Fruit fly (Drosophila melanogaster) whole organism, embryonic: ENCODE results near the gene CG42763.

Experiments
- Aef1 ChIP-seq: fragments of 200-800 bp; sonication (Bioruptor generic); IDR thresholded peaks from 3 replicates; pipeline ENCODE4 v1.3.6; 2022; ENCODE audit warnings: missing biosample characterization, missing genetic modification characterization
- Atf6 ChIP-seq: fragments of 200-800 bp; sonication (Bioruptor generic); IDR thresholded peaks from 2 replicates; pipeline ENCODE4 v1.3.6; 2022; ENCODE audit warnings: missing biosample characterization, missing genetic modification characterization
- B-H2 ChIP-seq: fragments of 200-800 bp; sonication (Bioruptor generic); optimal IDR thresholded peaks from 2 replicates; lab custom pipeline; 2018; ENCODE audit warnings: missing biosample characterization, mild to moderate bottlenecking, missing genetic modification characterization
- Bteb2 ChIP-seq: fragments of 200-800 bp; sonication (Bioruptor generic); optimal IDR thresholded peaks from 2 replicates; lab custom pipeline; 2016; ENCODE audit warnings: missing biosample characterization, missing genetic modification characterization
- CG10543 ChIP-seq: fragments of 200-800 bp; sonication (Bioruptor generic); optimal IDR thresholded peaks from 3 replicates; lab custom pipeline; 2017; ENCODE audit warnings: missing biosample characterization, mild to moderate bottlenecking, missing genetic modification characterization, moderate library complexity
- CG12744 ChIP-seq: fragments of 200-800 bp; sonication (Bioruptor generic); optimal IDR thresholded peaks from 2 replicates; lab custom pipeline; 2016; ENCODE audit warnings: missing biosample characterization, missing genetic modification characterization
- CG13424 ChIP-seq: fragments of 200-800 bp; sonication (Bioruptor generic); optimal IDR thresholded peaks from 2 replicates; lab custom pipeline; 2019; ENCODE audit warnings: missing biosample characterization, mild to moderate bottlenecking, missing genetic modification characterization, moderate library complexity
- CG13624 ChIP-seq: fragments of 200-800 bp; sonication (Bioruptor generic); optimal IDR thresholded peaks from 2 replicates; lab custom pipeline; 2016; ENCODE audit warnings: missing biosample characterization, missing genetic modification characterization
- CG15479 ChIP-seq: fragments of 200-800 bp; sonication (Bioruptor generic); optimal IDR thresholded peaks from 3 replicates; lab custom pipeline; 2019; ENCODE audit warnings: missing biosample characterization, mild to moderate bottlenecking, missing genetic modification characterization, moderate library complexity
- CG2116 ChIP-seq: fragments of 200-800 bp; sonication (Bioruptor generic); optimal IDR thresholded peaks from 3 replicates; lab custom pipeline; 2018; ENCODE audit warnings: missing biosample characterization, mild to moderate bottlenecking, missing genetic modification characterization
- CG30020 ChIP-seq: fragments of 200-800 bp; optimal IDR thresholded peaks from 2 replicates; lab custom pipeline; 2019; ENCODE audit warnings: missing biosample characterization, mild to moderate bottlenecking, missing genetic modification characterization, moderate library complexity
- CG30431 ChIP-seq: fragments of 200-800 bp; sonication (Bioruptor generic); optimal IDR thresholded peaks from 2 replicates; lab custom pipeline; 2017; ENCODE audit warnings: missing biosample characterization, missing genetic modification characterization
- CG3065 ChIP-seq: fragments of 200-800 bp; sonication (Bioruptor generic); optimal IDR thresholded peaks from 2 replicates; lab custom pipeline; 2016; ENCODE audit warnings: missing biosample characterization, missing genetic modification characterization
- CG4854 ChIP-seq: fragments of 200-800 bp; sonication (Bioruptor generic); optimal IDR thresholded peaks from 2 replicates; lab custom pipeline; 2016; ENCODE audit warnings: missing biosample characterization, missing genetic modification characterization, inconsistent platforms
- CG7963 ChIP-seq: fragments of 200-800 bp; sonication (Bioruptor generic); IDR thresholded peaks from 3 replicates; pipeline ENCODE4 v1.3.6; 2022; ENCODE audit warnings: missing biosample characterization, missing genetic modification characterization; ENCODE audit not compliant: partially characterized antibody
- CG8478 ChIP-seq: fragments of >200 bp; optimal IDR thresholded peaks from 2 replicates; lab custom pipeline; 2018
- CG9876 ChIP-seq: fragments of 200-800 bp; sonication (Bioruptor generic); optimal IDR thresholded peaks from 2 replicates; lab custom pipeline; 2016; ENCODE audit warnings: missing biosample characterization, missing genetic modification characterization
- CTCF ChIP-seq: fragments of 200-800 bp; sonication (Bioruptor generic); optimal IDR thresholded peaks from 2 replicates; lab custom pipeline; 2017; ENCODE audit warnings: missing biosample characterization, mild to moderate bottlenecking, missing genetic modification characterization, moderate library complexity
- Chrac-16 ChIP-seq: fragments of 200-800 bp; sonication (Bioruptor generic); optimal IDR thresholded peaks from 3 replicates; lab custom pipeline; 2016; ENCODE audit warnings: missing biosample characterization, missing genetic modification characterization
- Doc2 ChIP-seq: fragments of 200-800 bp; sonication (Bioruptor generic); IDR thresholded peaks from 2 replicates; pipeline ENCODE4 v1.3.6; 2022; ENCODE audit warnings: missing biosample characterization, missing genetic modification characterization
- E2f1 ChIP-seq: fragments of 200-800 bp; sonication (Bioruptor generic); IDR thresholded peaks from 2 replicates; pipeline ENCODE4 v1.3.6; 2022; ENCODE audit warnings: missing biosample characterization, missing genetic modification characterization
- E2f2 ChIP-seq: fragments of 200-800 bp; sonication (Bioruptor generic); IDR thresholded peaks from 2 replicates; pipeline ENCODE4 v1.3.6; 2022; ENCODE audit warnings: missing biosample characterization, missing genetic modification characterization
- Ets97D ChIP-seq: fragments of 200-800 bp; sonication (Bioruptor generic); optimal IDR thresholded peaks from 3 replicates; lab custom pipeline; 2016; ENCODE audit warnings: missing biosample characterization, missing genetic modification characterization
- H15 ChIP-seq: fragments of 200-800 bp; sonication (Bioruptor generic); IDR thresholded peaks from 3 replicates; pipeline ENCODE4 v1.3.6; 2022; ENCODE audit warnings: missing biosample characterization, missing genetic modification characterization
- H2.0 ChIP-seq: fragments of 200-800 bp; sonication (Bioruptor generic); IDR thresholded peaks from 2 replicates; pipeline ENCODE4 v1.3.6; 2022; ENCODE audit warnings: missing biosample characterization, missing genetic modification characterization
- HmgZ ChIP-seq: fragments of 200-800 bp; sonication (Bioruptor generic); optimal IDR thresholded peaks from 2 replicates; lab custom pipeline; 2018; ENCODE audit warnings: missing biosample characterization, mild to moderate bottlenecking, missing genetic modification characterization
- Hr78 ChIP-seq, 2 experiments: fragments of 200-800 bp in 1 of 2; fragments of >200 bp in 1 of 2; sonication (Bioruptor generic) in 1 of 2; optimal IDR thresholded peaks; 2 replicates each; lab custom pipeline; 2017 to 2019; ENCODE audit warnings: missing biosample characterization in 2 of 2, missing genetic modification characterization in 2 of 2, mild to moderate bottlenecking in 1 of 2, moderate library complexity in 1 of 2
- Jarid2 ChIP-seq: fragments of 200-800 bp; sonication (Bioruptor generic); optimal IDR thresholded peaks from 3 replicates; lab custom pipeline; 2017; ENCODE audit warnings: mild to moderate bottlenecking, missing biosample characterization, missing genetic modification reagents, missing genetic modification characterization
- MESR4 ChIP-seq: fragments of 200-800 bp; sonication (Bioruptor generic); optimal IDR thresholded peaks from 2 replicates; lab custom pipeline; 2018; ENCODE audit warnings: missing biosample characterization, mild to moderate bottlenecking, missing genetic modification characterization, moderate library complexity
- Med ChIP-seq: fragments of 200-800 bp; sonication (Bioruptor generic); peaks from one replicate; lab custom pipeline; 2016; ENCODE audit warnings: missing biosample characterization, missing genetic modification characterization, mild to moderate bottlenecking, inconsistent platforms, moderate library complexity
- NfI ChIP-seq: fragments of 200-800 bp; sonication (Bioruptor generic); optimal IDR thresholded peaks from 3 replicates; lab custom pipeline; 2018; ENCODE audit warnings: missing biosample characterization, mild to moderate bottlenecking, missing genetic modification characterization, moderate library complexity
- Stat92E ChIP-seq, 3 experiments: fragments of >200 bp in 2 of 3; fragments of 200-800 bp in 1 of 3; sonication (Bioruptor generic) in 1 of 3; optimal IDR thresholded peaks; 2 replicates each; lab custom pipeline; 2017 to 2019; ENCODE audit warnings: missing biosample characterization in 3 of 3, missing genetic modification characterization in 3 of 3, mild to moderate bottlenecking in 1 of 3, moderate library complexity in 1 of 3
- ac ChIP-seq: fragments of 200-800 bp; sonication (Bioruptor generic); optimal IDR thresholded peaks from 3 replicates; lab custom pipeline; 2017; ENCODE audit warnings: missing biosample characterization, mild to moderate bottlenecking, missing genetic modification characterization
- ash1 ChIP-seq: fragments of 200-800 bp; sonication (Bioruptor generic); optimal IDR thresholded peaks from 2 replicates; lab custom pipeline; 2018; ENCODE audit warnings: missing biosample characterization, mild to moderate bottlenecking, missing genetic modification characterization
- ato ChIP-seq: fragments of 200-800 bp; sonication (Bioruptor generic); IDR thresholded peaks from 2 replicates; pipeline ENCODE4 v1.3.6; 2022; ENCODE audit warnings: missing biosample characterization, missing genetic modification characterization; ENCODE audit not compliant: partially characterized antibody
- bab2 ChIP-seq: fragments of 200-800 bp; sonication (Bioruptor generic); optimal IDR thresholded peaks from 2 replicates; lab custom pipeline; 2016; ENCODE audit warnings: missing biosample characterization, missing genetic modification characterization
- bsh ChIP-seq, 2 experiments: fragments of 200-800 bp; sonication (Bioruptor generic); optimal IDR thresholded peaks; 2 replicates each; lab custom pipeline; 2017 to 2018; ENCODE audit warnings: mild to moderate bottlenecking in 2 of 2, missing biosample characterization in 2 of 2, missing genetic modification characterization in 2 of 2, moderate library complexity in 1 of 2
- chinmo ChIP-seq: fragments of 200-800 bp; sonication (Bioruptor generic); IDR thresholded peaks from 4 replicates; pipeline ENCODE4 v1.3.6; 2022; ENCODE audit warnings: missing biosample characterization, missing genetic modification characterization; ENCODE audit not compliant: partially characterized antibody
- corto ChIP-seq: fragments of 200-800 bp; sonication (Bioruptor generic); optimal IDR thresholded peaks from 2 replicates; lab custom pipeline; 2016; ENCODE audit warnings: missing biosample characterization, mild to moderate bottlenecking, missing genetic modification characterization, moderate library complexity
- ewg ChIP-seq: fragments of 200-800 bp; sonication (Bioruptor generic); optimal IDR thresholded peaks from 3 replicates; lab custom pipeline; 2017; ENCODE audit warnings: mild to moderate bottlenecking, missing biosample characterization, missing genetic modification reagents, missing genetic modification characterization
- gce ChIP-seq: fragments of 200-800 bp; sonication (Bioruptor generic); IDR thresholded peaks from 3 replicates; pipeline ENCODE4 v1.3.6; 2022; ENCODE audit warnings: missing biosample characterization, missing genetic modification characterization
- gfzf ChIP-seq: fragments of 200-800 bp; sonication (Bioruptor generic); optimal IDR thresholded peaks from 2 replicates; lab custom pipeline; 2016; ENCODE audit warnings: missing biosample characterization, mild to moderate bottlenecking, missing genetic modification characterization, moderate library complexity
- lilli ChIP-seq: fragments of 200-800 bp; sonication (Bioruptor generic); optimal IDR thresholded peaks from 3 replicates; lab custom pipeline; 2016; ENCODE audit warnings: missing biosample characterization, missing genetic modification characterization
- pros ChIP-seq: fragments of 200-800 bp; sonication (Bioruptor generic); optimal IDR thresholded peaks from 3 replicates; lab custom pipeline; 2019; ENCODE audit warnings: missing biosample characterization, mild to moderate bottlenecking, missing genetic modification characterization, moderate library complexity
- sens ChIP-seq: fragments of 200-800 bp; sonication (Bioruptor generic); peaks from one replicate; lab custom pipeline; 2016; ENCODE audit warnings: missing biosample characterization, missing genetic modification characterization
- slbo ChIP-seq: fragments of 200-800 bp; sonication (Bioruptor generic); IDR thresholded peaks from 2 replicates; pipeline ENCODE4 v1.3.6; 2022; ENCODE audit warnings: missing biosample characterization, missing genetic modification characterization
- stwl ChIP-seq: fragments of 200-800 bp; sonication (Bioruptor generic); optimal IDR thresholded peaks from 3 replicates; lab custom pipeline; 2018; ENCODE audit warnings: missing biosample characterization, mild to moderate bottlenecking, missing genetic modification characterization, moderate library complexity
- tgo ChIP-seq: fragments of 200-800 bp; sonication (Bioruptor generic); IDR thresholded peaks from 3 replicates; pipeline ENCODE4 v1.3.6; 2022; ENCODE audit warnings: missing biosample characterization, missing genetic modification characterization
- tll ChIP-seq, 2 experiments: fragments of 200-800 bp in 1 of 2; fragments of >200 bp in 1 of 2; sonication (Bioruptor generic) in 1 of 2; optimal IDR thresholded peaks; 2 replicates each; lab custom pipeline; 2017 to 2019; ENCODE audit warnings: missing biosample characterization in 2 of 2, missing genetic modification characterization in 2 of 2, mild to moderate bottlenecking in 1 of 2, moderate library complexity in 1 of 2
- trem ChIP-seq: fragments of 200-800 bp; optimal IDR thresholded peaks from 3 replicates; lab custom pipeline; 2019; ENCODE audit warnings: missing biosample characterization, mild to moderate bottlenecking, missing genetic modification characterization, moderate library complexity
- wdn ChIP-seq: fragments of 200-800 bp; sonication (Bioruptor generic); IDR thresholded peaks from 2 replicates; pipeline ENCODE4 v1.3.6; 2022; ENCODE audit warnings: missing biosample characterization, missing genetic modification characterization

Gene CG42763

DNA sequence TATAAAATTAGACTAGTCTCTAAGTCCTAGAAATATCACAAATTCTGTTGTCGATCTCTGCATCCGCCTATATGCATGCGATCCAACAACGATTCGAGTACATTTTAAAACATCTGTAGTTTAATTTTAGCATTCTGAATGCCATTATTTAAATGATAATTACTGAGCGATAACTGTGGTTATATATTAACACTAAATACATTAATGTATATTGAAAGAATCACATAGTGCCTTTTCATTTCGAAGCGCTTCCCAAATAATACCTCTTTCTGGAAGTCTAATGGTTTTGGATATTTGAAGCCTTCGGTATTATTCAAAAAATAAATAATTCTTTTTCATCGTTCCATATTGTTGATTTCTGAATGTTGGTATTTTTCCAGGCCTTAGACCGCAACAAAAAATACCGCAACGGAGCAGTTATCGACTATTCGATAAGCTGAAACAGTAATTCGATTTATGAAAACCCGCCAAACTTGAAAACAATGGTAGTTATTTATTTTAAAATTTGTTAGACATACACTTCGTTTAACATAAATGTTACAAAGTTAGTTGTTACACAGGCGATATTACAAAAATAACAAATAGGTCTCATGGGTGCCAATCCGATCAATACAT, 11.0 kb downstream of the CG42763 start:
- TF ChIP-seq NfI: no peak
- TF ChIP-seq wdn: no peak
- TF ChIP-seq Jarid2 (GFP tag; lab: Kevin White, UChicago): no peak
- TF ChIP-seq chinmo (GFP tag; lab: Robert Waterston, UW): 0 out of 4 replicates have a peak, but pooled peaks have one; percentile 20
- no peak for TF ChIP-seq Hr78 (GFP tag; optimal IDR thresholded peaks at IDR 0.05; lab: Kevin White, UChicago)
- no peak for TF ChIP-seq pros
- TF ChIP-seq ato (GFP tag; lab: Robert Waterston, UW): no peak
- TF ChIP-seq stwl (tag; lab: Kevin White, UChicago): peak; percentile 90
- no peak for TF ChIP-seq ash1
- peak; percentile 3 for TF ChIP-seq sens (GFP tag; lab: Kevin White, UChicago)
- TF ChIP-seq ewg (GFP tag; lab: Kevin White, UChicago): no peak
- TF ChIP-seq CG2116: peak; percentile 64
- TF ChIP-seq slbo: no peak
- no peak for TF ChIP-seq tgo (GFP tag; lab: Robert Waterston, UW)
- TF ChIP-seq Aef1 (GFP tag; lab: Robert Waterston, UW): no peak
- no peak for TF ChIP-seq CG30431 (GFP tag; lab: Kevin White, UChicago)
- no peak for TF ChIP-seq CG9876 (GFP tag; lab: Kevin White, UChicago)
- no peak for TF ChIP-seq CTCF (GFP tag; lab: Kevin White, UChicago)
- TF ChIP-seq Bteb2 (GFP tag; lab: Kevin White, UChicago): no peak
- TF ChIP-seq tll (GFP tag; optimal IDR thresholded peaks at IDR 0.05; lab: Kevin White, UChicago): no peak
- TF ChIP-seq CG13624 (GFP tag; lab: Kevin White, UChicago): no peak
- no peak for TF ChIP-seq CG4854
- TF ChIP-seq corto (GFP tag; lab: Kevin White, UChicago): no peak
- no peak for TF ChIP-seq bsh (GFP tag; optimal IDR thresholded peaks at IDR 0.05; lab: Kevin White, UChicago)
- no peak for TF ChIP-seq CG7963 (GFP tag; lab: Robert Waterston, UW)
- peak; percentile 66 for TF ChIP-seq Med (GFP tag; lab: Kevin White, UChicago)
- no peak for TF ChIP-seq H2.0 (GFP tag; lab: Robert Waterston, UW)
- peak; percentile 90 for TF ChIP-seq CG30020 (tag; lab: Kevin White, UChicago)
- TF ChIP-seq MESR4 (GFP tag; lab: Kevin White, UChicago): no peak
- no peak for TF ChIP-seq CG13424 (tag; lab: Kevin White, UChicago)
- TF ChIP-seq bab2 (GFP tag; lab: Kevin White, UChicago): no peak
- TF ChIP-seq HmgZ: peak; percentile 51
- TF ChIP-seq E2f2: peak; percentile 94
- no peak for TF ChIP-seq CG8478 (lab: Kevin White, UChicago)
- peak; percentile 25 for TF ChIP-seq Ets97D
- no peak for TF ChIP-seq CG15479 (GFP tag; lab: Kevin White, UChicago)
- no peak for TF ChIP-seq CG10543
- TF ChIP-seq Doc2: no peak
- no peak for TF ChIP-seq E2f1 (GFP tag; lab: Robert Waterston, UW)
- TF ChIP-seq H15 (GFP tag; lab: Robert Waterston, UW): no peak
- no peak for TF ChIP-seq ac (GFP tag; lab: Kevin White, UChicago)
- TF ChIP-seq B-H2 (GFP tag; lab: Kevin White, UChicago): no peak
- TF ChIP-seq Chrac-16 (GFP tag; lab: Kevin White, UChicago): no peak
- TF ChIP-seq trem (tag; lab: Kevin White, UChicago): peak; percentile 53
- TF ChIP-seq gce (GFP tag; lab: Robert Waterston, UW): no peak
- no peak for TF ChIP-seq Atf6 (GFP tag; lab: Robert Waterston, UW)
- no peak for TF ChIP-seq lilli
- peak in 1 of 3 experiments; percentile 41 for TF ChIP-seq Stat92E (GFP tag; optimal IDR thresholded peaks at IDR 0.05; lab: Kevin White, UChicago)
- no peak for TF ChIP-seq CG3065
- peak; percentile 70 for TF ChIP-seq gfzf (GFP tag; lab: Kevin White, UChicago)
- no peak for TF ChIP-seq CG12744 (GFP tag; lab: Kevin White, UChicago)
